Fruit fly (Drosophila melanogaster) whole organism, prepupa: Measurements from ENCODE around the gene gwl.

Experiments used
- CG10669 ChIP-seq: fragments of 200-800 bp; sonication (Bioruptor generic); optimal IDR thresholded peaks from 3 replicates; lab custom pipeline; 2018; ENCODE audit warnings: missing biosample characterization, mild to moderate bottlenecking, missing genetic modification characterization, moderate library complexity
- CG11294 ChIP-seq: fragments of 200-800 bp; sonication (Bioruptor generic); IDR thresholded peaks from 2 replicates; pipeline ENCODE4 v1.3.6; 2022; ENCODE audit warnings: missing biosample characterization, missing genetic modification characterization
- CG11902 ChIP-seq: fragments of 200-800 bp; sonication (Bioruptor generic); optimal IDR thresholded peaks from 3 replicates; lab custom pipeline; 2016; ENCODE audit warnings: missing biosample characterization, missing genetic modification characterization
- CG15336 ChIP-seq: fragments of 200-800 bp; sonication (Bioruptor generic); IDR thresholded peaks from 2 replicates; pipeline ENCODE4 v1.3.6; 2022; ENCODE audit warnings: missing biosample characterization, missing genetic modification characterization
- CG1621 ChIP-seq: fragments of 200-800 bp; sonication (Bioruptor generic); optimal IDR thresholded peaks from 3 replicates; lab custom pipeline; 2018; ENCODE audit warnings: missing biosample characterization, mild to moderate bottlenecking, missing genetic modification characterization
- CG16779 ChIP-seq: fragments of 200-800 bp; sonication (Bioruptor generic); optimal IDR thresholded peaks from 3 replicates; lab custom pipeline; 2017; ENCODE audit warnings: missing biosample characterization, mild to moderate bottlenecking, missing genetic modification characterization
- CG3032 ChIP-seq: fragments of 200-800 bp; optimal IDR thresholded peaks from 2 replicates; lab custom pipeline; 2019; ENCODE audit warnings: missing biosample characterization, mild to moderate bottlenecking, missing genetic modification characterization, moderate library complexity
- CG31627 ChIP-seq: fragments of 200-800 bp; sonication (Bioruptor generic); optimal IDR thresholded peaks from 3 replicates; lab custom pipeline; 2016; ENCODE audit warnings: missing biosample characterization, missing genetic modification characterization
- CG32006 ChIP-seq: fragments of 200-800 bp; sonication (Bioruptor generic); optimal IDR thresholded peaks from 3 replicates; lab custom pipeline; 2017; ENCODE audit warnings: missing biosample characterization, mild to moderate bottlenecking, missing genetic modification characterization
- CG34406 ChIP-seq: fragments of 200-800 bp; sonication (Bioruptor generic); optimal IDR thresholded peaks from 3 replicates; lab custom pipeline; 2016; ENCODE audit warnings: missing biosample characterization, missing genetic modification characterization
- CG3919 ChIP-seq: fragments of 200-800 bp; sonication (Bioruptor generic); optimal IDR thresholded peaks from 3 replicates; lab custom pipeline; 2016; ENCODE audit warnings: missing biosample characterization, missing genetic modification characterization
- CG4318 ChIP-seq: fragments of 200-800 bp; sonication (Bioruptor generic); optimal IDR thresholded peaks from 3 replicates; lab custom pipeline; 2017; ENCODE audit warnings: missing biosample characterization, mild to moderate bottlenecking, missing genetic modification characterization
- CG6276 ChIP-seq: fragments of 200-800 bp; sonication (Bioruptor generic); optimal IDR thresholded peaks from 2 replicates; lab custom pipeline; 2017; ENCODE audit warnings: missing biosample characterization, mild to moderate bottlenecking, missing genetic modification characterization
- CG6792 ChIP-seq: fragments of 200-800 bp; sonication (Bioruptor generic); optimal IDR thresholded peaks from 3 replicates; lab custom pipeline; 2016; ENCODE audit warnings: missing biosample characterization, missing genetic modification characterization
- CG6808 ChIP-seq: fragments of 200-800 bp; sonication (Bioruptor generic); optimal IDR thresholded peaks from 3 replicates; lab custom pipeline; 2017; ENCODE audit warnings: missing biosample characterization, missing genetic modification characterization, mild to moderate bottlenecking, moderate library complexity, missing genetic modification reagents
- CG6854 ChIP-seq: fragments of 200-800 bp; sonication (Bioruptor generic); optimal IDR thresholded peaks from 2 replicates; lab custom pipeline; 2017; ENCODE audit warnings: missing biosample characterization, mild to moderate bottlenecking, missing genetic modification characterization
- CG7368 ChIP-seq: fragments of 200-800 bp; sonication (Bioruptor generic); optimal IDR thresholded peaks from 3 replicates; lab custom pipeline; 2016; ENCODE audit warnings: missing biosample characterization, missing genetic modification characterization
- CG8319 ChIP-seq: fragments of 200-800 bp; sonication (Bioruptor generic); optimal IDR thresholded peaks from 3 replicates; lab custom pipeline; 2016; ENCODE audit warnings: missing biosample characterization, missing genetic modification characterization
- CG8632 ChIP-seq: fragments of 200-800 bp; sonication (Bioruptor generic); optimal IDR thresholded peaks from 3 replicates; lab custom pipeline; 2016; ENCODE audit warnings: missing biosample characterization, missing genetic modification characterization
- CG9139 ChIP-seq: fragments of 200-800 bp; sonication (Bioruptor generic); optimal IDR thresholded peaks from 3 replicates; lab custom pipeline; 2017; ENCODE audit warnings: missing biosample characterization, mild to moderate bottlenecking, missing genetic modification characterization
- Eip75B ChIP-seq: fragments of 200-800 bp; sonication (Bioruptor generic); optimal IDR thresholded peaks from 3 replicates; lab custom pipeline; 2016; ENCODE audit warnings: missing biosample characterization, missing genetic modification characterization
- Eip78C ChIP-seq: fragments of 200-800 bp; sonication (Bioruptor generic); peaks from one replicate; lab custom pipeline; 2016; ENCODE audit warnings: missing biosample characterization, missing genetic modification characterization
- Ets21C ChIP-seq: fragments of 200-800 bp; sonication (Bioruptor generic); optimal IDR thresholded peaks from 3 replicates; lab custom pipeline; 2016; ENCODE audit warnings: missing biosample characterization, missing genetic modification characterization
- Ets96B ChIP-seq: fragments of 200-800 bp; optimal IDR thresholded peaks from 2 replicates; lab custom pipeline; 2019; ENCODE audit warnings: missing biosample characterization, mild to moderate bottlenecking, missing genetic modification characterization, moderate library complexity
- Hr38 ChIP-seq: sonication (Bioruptor generic); optimal IDR thresholded peaks from 2 replicates; lab custom pipeline; 2016; ENCODE audit warnings: missing biosample characterization, missing genetic modification characterization
- Hr39 ChIP-seq: fragments of 200-800 bp; sonication (Bioruptor generic); optimal IDR thresholded peaks from 2 replicates; lab custom pipeline; 2016; ENCODE audit warnings: missing biosample characterization, missing genetic modification characterization
- Hr4 ChIP-seq: fragments of 200-800 bp; sonication (Bioruptor generic); optimal IDR thresholded peaks from 3 replicates; lab custom pipeline; 2016; ENCODE audit warnings: missing biosample characterization, missing genetic modification characterization
- Met ChIP-seq: fragments of 200-800 bp; sonication (Bioruptor generic); optimal IDR thresholded peaks from 3 replicates; lab custom pipeline; 2016; ENCODE audit warnings: missing biosample characterization, missing genetic modification characterization
- OdsH ChIP-seq: fragments of 200-800 bp; sonication (Bioruptor generic); optimal IDR thresholded peaks from 3 replicates; lab custom pipeline; 2016; ENCODE audit warnings: missing biosample characterization, missing genetic modification characterization
- Sox14 ChIP-seq: fragments of 200-800 bp; sonication (Bioruptor generic); optimal IDR thresholded peaks from 3 replicates; lab custom pipeline; 2016; ENCODE audit warnings: missing biosample characterization, missing genetic modification characterization
- Sox15 ChIP-seq: fragments of 200-800 bp; sonication (Bioruptor generic); optimal IDR thresholded peaks from 3 replicates; lab custom pipeline; 2016; ENCODE audit warnings: missing biosample characterization, missing genetic modification characterization
- achi ChIP-seq: fragments of 200-800 bp; sonication (Bioruptor generic); optimal IDR thresholded peaks from 3 replicates; lab custom pipeline; 2016; ENCODE audit warnings: missing biosample characterization, missing genetic modification characterization
- acj6 ChIP-seq: fragments of 200-800 bp; sonication (Bioruptor generic); optimal IDR thresholded peaks from 3 replicates; lab custom pipeline; 2016; ENCODE audit warnings: missing biosample characterization, missing genetic modification characterization
- cyc ChIP-seq: fragments of 200-800 bp; sonication (Bioruptor generic); optimal IDR thresholded peaks from 3 replicates; lab custom pipeline; 2016; ENCODE audit warnings: missing biosample characterization, missing genetic modification characterization
- dac ChIP-seq: fragments of 200-800 bp; sonication (Bioruptor generic); optimal IDR thresholded peaks from 2 replicates; lab custom pipeline; 2017; ENCODE audit warnings: missing biosample characterization, mild to moderate bottlenecking, missing genetic modification characterization
- fd59A ChIP-seq: fragments of 200-800 bp; sonication (Bioruptor generic); optimal IDR thresholded peaks from 2 replicates; lab custom pipeline; 2017; ENCODE audit warnings: missing biosample characterization, mild to moderate bottlenecking, missing genetic modification characterization, missing genetic modification reagents
- fkh ChIP-seq: fragments of 200-800 bp; sonication (Bioruptor generic); optimal IDR thresholded peaks from 3 replicates; lab custom pipeline; 2017; ENCODE audit warnings: missing biosample characterization, mild to moderate bottlenecking, missing genetic modification characterization, moderate library complexity
- lz ChIP-seq: fragments of 200-800 bp; sonication (Bioruptor generic); optimal IDR thresholded peaks from 3 replicates; lab custom pipeline; 2016; ENCODE audit warnings: missing biosample characterization, missing genetic modification characterization
- net ChIP-seq: fragments of 200-800 bp; sonication (Bioruptor generic); optimal IDR thresholded peaks from 3 replicates; lab custom pipeline; 2016; ENCODE audit warnings: missing biosample characterization, missing genetic modification characterization
- pdm3 ChIP-seq: fragments of 200-800 bp; sonication (Bioruptor generic); optimal IDR thresholded peaks from 3 replicates; lab custom pipeline; 2016; ENCODE audit warnings: missing biosample characterization, missing genetic modification characterization
- salr ChIP-seq, 2 experiments: fragments of 200-800 bp; sonication (Bioruptor generic); optimal IDR thresholded peaks; 3 replicates each; lab custom pipeline; 2016 to 2018; ENCODE audit warnings: missing biosample characterization in 2 of 2, missing genetic modification characterization in 2 of 2, mild to moderate bottlenecking in 1 of 2
- ss ChIP-seq, 2 experiments: fragments of 200-800 bp; sonication (Bioruptor generic); optimal IDR thresholded peaks; 2 replicates in 1 of 2; 3 replicates in 1 of 2; lab custom pipeline; 2017 to 2018; ENCODE audit warnings: mild to moderate bottlenecking in 2 of 2, missing biosample characterization in 2 of 2, missing genetic modification characterization in 2 of 2, moderate library complexity in 1 of 2
- svp ChIP-seq: fragments of 200-800 bp; sonication (Bioruptor generic); peaks from one replicate; lab custom pipeline; 2016; ENCODE audit warnings: missing biosample characterization, missing genetic modification characterization
- topi ChIP-seq: fragments of 200-800 bp; sonication (Bioruptor generic); optimal IDR thresholded peaks from 3 replicates; lab custom pipeline; 2016; ENCODE audit warnings: missing biosample characterization, missing genetic modification characterization
- vri ChIP-seq: fragments of 200-800 bp; sonication (Bioruptor generic); optimal IDR thresholded peaks from 3 replicates; lab custom pipeline; 2016; ENCODE audit warnings: missing biosample characterization, mild to moderate bottlenecking, missing genetic modification characterization

The gwl gene

DNA sequence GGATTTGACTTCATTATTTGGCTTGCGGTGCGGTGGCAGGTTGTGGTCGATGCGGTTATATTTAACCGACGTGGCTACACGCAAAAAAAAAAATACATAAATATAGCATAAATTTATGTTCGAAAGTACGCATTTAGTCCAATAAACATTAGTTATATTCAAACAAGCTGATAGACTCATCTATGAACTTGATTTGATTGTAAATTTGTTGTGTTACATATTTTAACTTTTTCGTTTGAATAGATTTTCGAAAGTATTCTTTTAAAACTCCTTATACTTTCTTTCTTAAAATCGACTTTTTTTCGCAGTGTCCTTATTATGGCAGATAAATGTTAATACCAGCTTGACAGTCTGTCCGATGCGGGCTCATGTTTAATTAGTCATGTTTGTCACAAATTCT, 44.4 kb downstream of the gwl start (continued):
- TF ChIP-seq CG1621 = no peak
- TF ChIP-seq Sox14 (GFP tag; lab: Kevin White, UChicago) = peak; percentile 10
- TF ChIP-seq Sox15 = no peak
- TF ChIP-seq salr (GFP tag; optimal IDR thresholded peaks at IDR 0.05; lab: Kevin White, UChicago) = no peak
- TF ChIP-seq fkh (GFP tag; lab: Kevin White, UChicago) = no peak
- TF ChIP-seq Hr38 (GFP tag; lab: Kevin White, UChicago) = no peak
- TF ChIP-seq CG3032 (tag; lab: Kevin White, UChicago) = peak; percentile 12
- no peak for TF ChIP-seq Eip75B (GFP tag; lab: Kevin White, UChicago)
- TF ChIP-seq CG6854 (GFP tag; lab: Kevin White, UChicago) = no peak
- no peak for TF ChIP-seq Ets21C (GFP tag; lab: Kevin White, UChicago)
- TF ChIP-seq OdsH (GFP tag; lab: Kevin White, UChicago) = peak; percentile 26
- TF ChIP-seq CG15336 = no peak; the same call in 1 of the 2 replicates
- no peak for TF ChIP-seq CG7368
- peak; percentile 17 for TF ChIP-seq fd59A
- no peak for TF ChIP-seq cyc
- no peak for TF ChIP-seq dac (GFP tag; lab: Kevin White, UChicago)
- TF ChIP-seq achi (GFP tag; lab: Kevin White, UChicago) = peak; percentile 13
- TF ChIP-seq Ets96B (tag; lab: Kevin White, UChicago) = peak; percentile 9
- no peak for TF ChIP-seq CG16779 (tag; lab: Kevin White, UChicago)

DNA sequence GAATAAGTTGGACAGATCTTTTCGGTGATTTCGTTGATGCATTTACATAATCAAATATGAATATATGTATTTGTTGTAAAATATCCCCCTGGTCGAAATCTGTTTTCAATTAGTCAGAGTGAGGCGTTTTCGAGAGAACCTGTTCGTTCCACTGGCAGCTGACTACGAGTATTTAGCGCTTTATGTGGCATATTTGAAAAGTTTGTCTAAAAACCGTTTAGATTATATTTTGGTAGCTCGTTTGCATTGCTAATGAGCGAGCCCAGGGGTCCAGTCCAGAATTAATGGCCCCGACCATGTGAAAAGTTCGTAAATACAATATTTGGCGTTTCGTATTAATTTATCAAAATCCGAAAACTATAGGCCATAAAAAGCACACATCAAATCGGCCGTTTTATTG, 47.9 kb downstream of the gwl start:
- no peak for TF ChIP-seq pdm3 (GFP tag; lab: Kevin White, UChicago)
- no peak for TF ChIP-seq Eip78C (GFP tag; lab: Kevin White, UChicago)
- no peak for TF ChIP-seq ss (GFP tag; optimal IDR thresholded peaks at IDR 0.05; lab: Kevin White, UChicago)

DNA sequence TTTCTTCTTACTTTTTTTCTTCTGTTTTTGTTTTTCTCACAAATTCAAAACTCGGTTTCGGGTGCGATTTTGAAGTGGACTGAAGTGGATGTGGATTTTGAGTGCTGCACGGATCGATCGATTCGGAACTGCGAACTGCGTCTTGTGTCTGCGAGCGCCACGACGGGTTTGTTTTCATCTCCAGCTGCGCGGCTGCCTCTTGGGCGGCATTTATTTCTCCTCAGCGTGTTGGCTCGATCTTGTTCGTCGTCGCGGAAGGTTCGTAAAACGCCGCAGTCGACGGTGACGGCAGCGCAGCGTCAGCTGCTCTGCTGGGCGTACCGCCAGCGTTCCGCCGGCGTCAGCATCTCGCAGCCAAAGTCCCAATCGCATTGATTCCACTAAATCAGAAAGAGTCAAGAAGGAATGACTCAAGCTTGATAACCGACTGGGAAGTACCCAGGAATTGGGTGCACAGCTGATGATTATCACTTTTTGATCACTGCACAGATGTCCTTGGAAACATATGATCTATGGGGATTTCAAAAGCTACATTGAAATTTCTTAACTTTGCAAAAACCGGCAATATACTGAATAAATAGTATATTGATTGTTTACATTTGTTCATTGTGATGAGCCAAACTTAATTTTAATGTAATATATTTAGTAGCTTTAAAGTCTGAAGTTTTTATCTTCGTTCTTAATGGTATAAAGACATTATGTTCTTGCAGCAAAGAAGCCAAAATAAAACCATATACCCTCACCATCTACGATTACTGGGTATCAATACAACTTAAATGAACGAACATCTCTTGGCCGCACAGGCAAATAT, 49.0 kb downstream of the gwl start, which contains the start of gene CG7720:
CG7720 (minus strand) TSS at position 170 of the 811 bp plus-strand sequence.
- TF ChIP-seq Sox15 = peak; percentile 73
- no peak for TF ChIP-seq CG1621
- peak; percentile 72 for TF ChIP-seq net
- TF ChIP-seq CG8319 (GFP tag; lab: Kevin White, UChicago) = peak; percentile 65
- TF ChIP-seq CG32006 (GFP tag; lab: Kevin White, UChicago) = peak; percentile 79
- no peak for TF ChIP-seq CG16779 (tag; lab: Kevin White, UChicago)
- peak; percentile 84 for TF ChIP-seq cyc
- TF ChIP-seq Met (GFP tag; lab: Kevin White, UChicago) = peak; percentile 85
- peak; percentile 56 for TF ChIP-seq CG10669 (GFP tag; lab: Kevin White, UChicago)
- TF ChIP-seq CG3919 (GFP tag; lab: Kevin White, UChicago) = peak; percentile 79
- TF ChIP-seq CG4318 (GFP tag; lab: Kevin White, UChicago) = peak; percentile 50
- peak; percentile 81 for TF ChIP-seq OdsH (GFP tag; lab: Kevin White, UChicago)
- TF ChIP-seq Hr4 (GFP tag; lab: Kevin White, UChicago) = peak; percentile 82
- TF ChIP-seq topi (GFP tag; lab: Kevin White, UChicago) = peak; percentile 80
- peak; percentile 61 for TF ChIP-seq Ets21C (GFP tag; lab: Kevin White, UChicago)
- peak; percentile 66 for TF ChIP-seq CG6276 (GFP tag; lab: Kevin White, UChicago)
- TF ChIP-seq acj6 (GFP tag; lab: Kevin White, UChicago) = peak; percentile 76
- TF ChIP-seq CG15336 = peak; percentile 38; the same call in 1 of the 2 replicates
- peak; percentile 84 for TF ChIP-seq Hr39 (GFP tag; lab: Kevin White, UChicago)
- TF ChIP-seq CG31627 (GFP tag; lab: Kevin White, UChicago) = peak; percentile 82
- TF ChIP-seq CG3032 (tag; lab: Kevin White, UChicago) = peak; percentile 55
- TF ChIP-seq CG11294 (GFP tag; lab: Robert Waterston, UW) = no peak; the same call in 1 of the 2 replicates
- TF ChIP-seq ss (GFP tag; optimal IDR thresholded peaks at IDR 0.05; lab: Kevin White, UChicago) = peak in 1 of 2 experiments; percentile 16
- TF ChIP-seq Sox14 (GFP tag; lab: Kevin White, UChicago) = peak; percentile 78
- TF ChIP-seq CG6792 (GFP tag; lab: Kevin White, UChicago) = peak; percentile 70
- peak; percentile 57 for TF ChIP-seq Eip75B (GFP tag; lab: Kevin White, UChicago)
- peak; percentile 88 for TF ChIP-seq svp (GFP tag; lab: Kevin White, UChicago)
- no peak for TF ChIP-seq CG9139 (GFP tag; lab: Kevin White, UChicago)
- TF ChIP-seq vri (GFP tag; lab: Kevin White, UChicago) = peak; percentile 45
- no peak for TF ChIP-seq dac (GFP tag; lab: Kevin White, UChicago)
- TF ChIP-seq CG11902 (GFP tag; lab: Kevin White, UChicago) = peak; percentile 70
- peak; percentile 65 for TF ChIP-seq CG8632 (GFP tag; lab: Kevin White, UChicago)
- TF ChIP-seq lz (GFP tag; lab: Kevin White, UChicago) = peak; percentile 80
- peak; percentile 44 for TF ChIP-seq CG6808
- peak; percentile 70 for TF ChIP-seq CG34406 (GFP tag; lab: Kevin White, UChicago)
